Worm (Caenorhabditis elegans): ENCODE results near the gene B0272.4.

DNA sequence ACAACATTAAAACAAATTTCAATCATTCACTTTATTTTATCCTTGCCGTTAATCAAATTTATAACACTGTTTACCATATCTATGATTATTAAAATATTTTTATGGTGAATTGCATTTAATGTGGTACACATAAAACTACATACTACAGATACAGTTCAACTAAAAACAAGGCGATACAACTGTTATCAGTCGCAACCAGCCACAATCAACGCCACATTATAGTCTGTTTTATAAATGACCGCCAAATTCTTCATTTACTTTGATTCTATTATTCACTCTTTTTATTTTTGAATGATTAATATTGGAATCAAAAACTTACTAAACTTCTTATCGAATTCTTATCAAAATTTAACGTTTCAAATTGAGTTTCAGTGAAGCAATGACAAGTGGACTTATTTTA is at the start of gene B0272.4:
- TF ChIP-seq flt-1 (GFP tag; IDR thresholded peaks at IDR 0.05): no peak
- TF ChIP-seq ref-1 (GFP tag; conservative IDR thresholded peaks at IDR 0.05): no peak
- TF ChIP-seq tab-1 (GFP tag; IDR thresholded peaks at IDR 0.05): no peak
- TF ChIP-seq klf-2 (GFP tag; conservative IDR thresholded peaks at IDR 0.05): no peak
- no peak for TF ChIP-seq T22C8.4 (GFP tag; IDR thresholded peaks at IDR 0.05)
- TF ChIP-seq ztf-29 (GFP tag; IDR thresholded peaks at IDR 0.05): no peak
- TF ChIP-seq cog-1 (tag; optimal IDR thresholded peaks at IDR 0.05): no peak

Measured in whole organism, midembryonic.